Fruit fly (Drosophila melanogaster): ENCODE results near the gene CG2519.

The CG2519 gene

dm6 chr3R:5568590-5568989, 21.0 kb upstream of the CG2519 start, which contains the start of the genes CG2931 and Rheb (continued):
- TF ChIP-seq Kr (GFP tag; optimal IDR thresholded peaks at IDR 0.05) (no peak), Usf (GFP tag; optimal IDR thresholded peaks at IDR 0.05) (no peak), pan (optimal IDR thresholded peaks at IDR 0.05) (no peak), pan (GFP tag; optimal IDR thresholded peaks at IDR 0.05 in 1 of 2, IDR thresholded peaks at IDR 0.05 in 1 of 2) (peak in 1 of 2 experiments; percentile 79), Nf-YA (GFP tag; IDR thresholded peaks at IDR 0.05) (no peak), D19B (GFP tag; optimal IDR thresholded peaks at IDR 0.05) (no peak), tin (GFP tag; optimal IDR thresholded peaks at IDR 0.05) (peak; percentile 67), CG15479 (GFP tag; optimal IDR thresholded peaks at IDR 0.05) (peak; percentile 51), CG11085 (GFP tag; IDR thresholded peaks at IDR 0.05) (peak; percentile 63; the same call in 1 of the 2 replicates), CG1602 (GFP tag; optimal IDR thresholded peaks at IDR 0.05) (peak; percentile 68), lab (GFP tag; optimal IDR thresholded peaks at IDR 0.05) (peak; percentile 51), sd (tag; optimal IDR thresholded peaks at IDR 0.05) (no peak), Fer1 (GFP tag; optimal IDR thresholded peaks at IDR 0.05) (no peak), row (GFP tag; IDR thresholded peaks at IDR 0.05) (peak; percentile 94), CG9932 (GFP tag; IDR thresholded peaks at IDR 0.05) (peak; percentile 83), H15 (GFP tag; IDR thresholded peaks at IDR 0.05) (0 out of 3 replicates have a peak, but pooled peaks have one; percentile 40), CG3847 (GFP tag; IDR thresholded peaks at IDR 0.05) (peak; percentile 78), stc (GFP tag; IDR thresholded peaks at IDR 0.05) (peak; percentile 39; the same call in 1 of the 2 replicates), gce (GFP tag; IDR thresholded peaks at IDR 0.05) (no peak), HLH4C (GFP tag; IDR thresholded peaks at IDR 0.05; ENCODE audit: partially characterized antibody) (peak; percentile 65), CG4424 (GFP tag; optimal IDR thresholded peaks at IDR 0.05) (peak; percentile 77), ash1 (GFP tag; optimal IDR thresholded peaks at IDR 0.05) (no peak), Antp (GFP tag; optimal IDR thresholded peaks at IDR 0.05) (peak; percentile 28), Mes4 (GFP tag; optimal IDR thresholded peaks at IDR 0.05) (no peak), CG12299 (tag; optimal IDR thresholded peaks at IDR 0.05) (peak; percentile 41), mld (GFP tag; IDR thresholded peaks at IDR 0.05; ENCODE audit: partially characterized antibody) (no peak), B-H2 (GFP tag; optimal IDR thresholded peaks at IDR 0.05) (peak; percentile 72), CG6854 (GFP tag; optimal IDR thresholded peaks at IDR 0.05) (no peak), CG13424 (tag; optimal IDR thresholded peaks at IDR 0.05) (peak; percentile 75), Vsx1 (GFP tag; optimal IDR thresholded peaks at IDR 0.05) (no peak), CG14965 (GFP tag; optimal IDR thresholded peaks at IDR 0.05; ENCODE audit: borderline replicate concordance) (no peak), tll (GFP tag; optimal IDR thresholded peaks at IDR 0.05) (no peak), CG7786 (GFP tag; optimal IDR thresholded peaks at IDR 0.05) (peak; percentile 19), wor (GFP tag; IDR thresholded peaks at IDR 0.05) (no peak), Lhr (GFP tag; optimal IDR thresholded peaks at IDR 0.05) (peak; percentile 76), kah (GFP tag; optimal IDR thresholded peaks at IDR 0.05) (no peak), az2 (GFP tag; optimal IDR thresholded peaks at IDR 0.05) (peak; percentile 72), Sox102F (GFP tag; optimal IDR thresholded peaks at IDR 0.05) (no peak), HLHmδ (GFP tag; optimal IDR thresholded peaks at IDR 0.05) (no peak), knrl (GFP tag; IDR thresholded peaks at IDR 0.05; ENCODE audit: partially characterized antibody) (peak; percentile 84), slou (GFP tag; optimal IDR thresholded peaks at IDR 0.05) (peak; percentile 62), CG15696 (tag; optimal IDR thresholded peaks at IDR 0.05) (peak; percentile 53), tx (GFP tag; optimal IDR thresholded peaks at IDR 0.05) (peak; percentile 32), CG8924 (tag; optimal IDR thresholded peaks at IDR 0.05) (peak; percentile 72), croc (GFP tag; conservative IDR thresholded peaks at IDR 0.05) (peak; percentile 30; the same call in 1 of the 3 replicates), prd (optimal IDR thresholded peaks at IDR 0.05) (no peak), prd (GFP tag; IDR thresholded peaks at IDR 0.05) (peak; percentile 82), nerfin-2 (GFP tag; IDR thresholded peaks at IDR 0.05; ENCODE audit: partially characterized antibody) (0 out of 2 replicates have a peak, but pooled peaks have one; percentile 30), C15 (GFP tag; IDR thresholded peaks at IDR 0.05) (no peak), HHEX (GFP tag; optimal IDR thresholded peaks at IDR 0.05) (peak; percentile 27), her (GFP tag; optimal IDR thresholded peaks at IDR 0.05) (no peak)

Measured in whole organism, embryonic.